Worm (Caenorhabditis elegans) whole organism, L2 larva: ENCODE results near the gene nlp-57.

Source experiments
- aly-2 ChIP-seq: fragments of 150-350 bp; optimal IDR thresholded peaks from 2 replicates; lab custom pipeline; 2014; ENCODE audit warnings: missing biosample characterization, missing genetic modification characterization
- ama-1 ChIP-seq: fragments of 150-350 bp; optimal IDR thresholded peaks from 2 replicates; lab custom pipeline; 2018; ENCODE audit warnings: inconsistent platforms
- dmd-4 ChIP-seq: sonication (generic microtip); optimal IDR thresholded peaks from 2 replicates; lab custom pipeline; 2017; ENCODE audit warnings: missing biosample characterization, missing genetic modification characterization
- egl-27 ChIP-seq: sonication (generic microtip); optimal IDR thresholded peaks from 3 replicates; lab custom pipeline; 2017; ENCODE audit warnings: missing biosample characterization, missing genetic modification reagents, missing genetic modification characterization
- gmeb-1 ChIP-seq: fragments of 150-350 bp; optimal IDR thresholded peaks from 2 replicates; lab custom pipeline; 2014; ENCODE audit warnings: missing biosample characterization, missing genetic modification characterization
- lin-13 ChIP-seq: fragments of 150-350 bp; optimal IDR thresholded peaks from 2 replicates; lab custom pipeline; 2014; ENCODE audit warnings: missing biosample characterization, missing genetic modification reagents, missing genetic modification characterization
- lin-39 ChIP-seq: fragments of 150-350 bp; optimal IDR thresholded peaks from 2 replicates; lab custom pipeline; 2014; ENCODE audit warnings: missing biosample characterization, missing genetic modification reagents, missing genetic modification characterization
- nhr-11 ChIP-seq: fragments of 150-350 bp; optimal IDR thresholded peaks from 2 replicates; lab custom pipeline; 2014; ENCODE audit warnings: missing biosample characterization, missing genetic modification characterization
- nhr-23 ChIP-seq: fragments of 150-350 bp; optimal IDR thresholded peaks from 2 replicates; lab custom pipeline; 2014; ENCODE audit warnings: missing biosample characterization, missing genetic modification reagents, missing genetic modification characterization
- skn-1 ChIP-seq: sonication (generic microtip); optimal IDR thresholded peaks from 2 replicates; lab custom pipeline; 2017; ENCODE audit warnings: missing biosample characterization, missing genetic modification characterization
- unc-39 ChIP-seq: fragments of 150-350 bp; optimal IDR thresholded peaks from 2 replicates; lab custom pipeline; 2014; ENCODE audit warnings: missing biosample characterization, missing genetic modification characterization
- unc-62 ChIP-seq: fragments of 150-350 bp; optimal IDR thresholded peaks from 2 replicates; lab custom pipeline; 2014; ENCODE audit warnings: missing biosample characterization, missing genetic modification reagents, missing genetic modification characterization

- no peak for TF ChIP-seq egl-27 (tag; lab: Kevin White, UChicago)
- TF ChIP-seq ama-1, result no peak
- no peak for TF ChIP-seq nhr-11 (tag; lab: Kevin White, UChicago)
- no peak for TF ChIP-seq gmeb-1 (tag; lab: Kevin White, UChicago)
- no peak for TF ChIP-seq nhr-23 (tag; lab: Kevin White, UChicago)
- no peak for TF ChIP-seq lin-13
- TF ChIP-seq unc-62 (GFP tag; lab: Kevin White, UChicago), result no peak
- TF ChIP-seq aly-2, result no peak
- no peak for TF ChIP-seq unc-39
- TF ChIP-seq dmd-4 (tag; lab: Kevin White, UChicago), result no peak
- TF ChIP-seq skn-1 (tag; lab: Kevin White, UChicago), result no peak
- no peak for TF ChIP-seq lin-39 (tag; lab: Kevin White, UChicago)
Observed at ce11 chrX:11355856-11356255, 39.0 kb downstream of the nlp-57 start.
